Worm (Caenorhabditis elegans) whole organism, L1 larva: ENCODE measurements around the gene sox-3.

Experiments used
- C04F5.9 ChIP-seq: sonication (generic microtip); optimal IDR thresholded peaks from 2 replicates; lab custom pipeline; 2016; ENCODE audit warnings: missing genetic modification characterization, missing compliant biosample characterization
- C34B4.2 ChIP-seq: sonication (generic microtip); optimal IDR thresholded peaks from 2 replicates; lab custom pipeline; 2017; ENCODE audit warnings: mild to moderate bottlenecking, missing genetic modification characterization, missing compliant biosample characterization
- alr-1 ChIP-seq: fragments of 200-800 bp; sonication (Bioruptor generic); optimal IDR thresholded peaks from 2 replicates; lab custom pipeline; 2018; ENCODE audit warnings: borderline replicate concordance, mild to moderate bottlenecking, missing genetic modification characterization, missing compliant biosample characterization
- ceh-63 ChIP-seq: fragments of 200-800 bp; sonication (Bioruptor generic); optimal IDR thresholded peaks from 2 replicates; lab custom pipeline; 2018; ENCODE audit warnings: mild to moderate bottlenecking, missing genetic modification characterization, missing compliant biosample characterization
- ceh-8 ChIP-seq: fragments of 200-800 bp; sonication (Bioruptor generic); optimal IDR thresholded peaks from 2 replicates; lab custom pipeline; 2018; ENCODE audit warnings: mild to moderate bottlenecking, missing genetic modification characterization, moderate library complexity, missing compliant biosample characterization
- ceh-82 ChIP-seq, 3 experiments: fragments of 150-350 bp in 1 of 3; sonication (generic microtip) in 2 of 3; optimal IDR thresholded peaks; 2 replicates each; lab custom pipeline; 2014 to 2017; ENCODE audit warnings: missing biosample characterization in 3 of 3, missing genetic modification characterization in 3 of 3
- ces-1 ChIP-seq: fragments of 150-350 bp; optimal IDR thresholded peaks from 2 replicates; lab custom pipeline; 2014; ENCODE audit warnings: missing biosample characterization, missing genetic modification reagents, missing genetic modification characterization
- dpl-1 ChIP-seq, 3 experiments: fragments of 150-350 bp in 2 of 3; sonication (generic microtip) in 1 of 3; optimal IDR thresholded peaks; 2 replicates each; lab custom pipeline; 2014 to 2017; ENCODE audit warnings: missing biosample characterization in 3 of 3, missing genetic modification characterization in 3 of 3, missing genetic modification reagents in 3 of 3
- dsc-1 ChIP-seq: sonication (generic microtip); optimal IDR thresholded peaks from 2 replicates; lab custom pipeline; 2016; ENCODE audit warnings: mild to moderate bottlenecking, missing genetic modification characterization, missing compliant biosample characterization
- efl-1 ChIP-seq, 4 experiments: fragments of 150-350 bp; optimal IDR thresholded peaks in 3 of 4; peaks in 1 of 4; 1 replicate in 1 of 4; 2 replicates in 3 of 4; lab custom pipeline; 2014; ENCODE audit warnings: missing biosample characterization in 2 of 4, missing genetic modification characterization in 2 of 4, missing genetic modification reagents in 2 of 4
- elt-2 ChIP-seq: sonication (generic microtip); optimal IDR thresholded peaks from 2 replicates; lab custom pipeline; 2016; ENCODE audit warnings: missing genetic modification characterization, mild to moderate bottlenecking, inconsistent platforms, missing compliant biosample characterization, missing genetic modification reagents
- elt-3 ChIP-seq, 6 experiments: fragments of 150-350 bp in 1 of 6; sonication (generic microtip); optimal IDR thresholded peaks; 2 replicates each; lab custom pipeline; 2017 to 2018; ENCODE audit warnings: missing biosample characterization in 6 of 6, missing genetic modification characterization in 6 of 6, inconsistent platforms in 1 of 6
- fkh-10 ChIP-seq: sonication (generic microtip); optimal IDR thresholded peaks from 2 replicates; lab custom pipeline; 2017; ENCODE audit warnings: missing biosample characterization, missing genetic modification reagents, missing genetic modification characterization
- hlh-17 ChIP-seq: fragments of 200-800 bp; sonication (Bioruptor generic); optimal IDR thresholded peaks from 2 replicates; lab custom pipeline; 2018; ENCODE audit warnings: missing genetic modification characterization, mild to moderate bottlenecking, missing compliant biosample characterization, moderate library complexity, borderline replicate concordance
- hpl-2 ChIP-seq: fragments of 150-350 bp; optimal IDR thresholded peaks from 2 replicates; lab custom pipeline; 2014; ENCODE audit warnings: missing biosample characterization, missing genetic modification reagents, missing genetic modification characterization
- isw-1 ChIP-seq: fragments of 200-800 bp; sonication (Bioruptor generic); IDR thresholded peaks from 2 replicates; pipeline ENCODE4 v1.3.6; 2022; ENCODE audit warnings: missing genetic modification characterization, missing compliant biosample characterization
- jun-1 ChIP-seq: fragments of 150-350 bp; optimal IDR thresholded peaks from 2 replicates; lab custom pipeline; 2014; ENCODE audit warnings: missing biosample characterization, missing genetic modification reagents, missing genetic modification characterization
- lin-13 ChIP-seq: fragments of 150-350 bp; optimal IDR thresholded peaks from 2 replicates; lab custom pipeline; 2014; ENCODE audit warnings: missing biosample characterization, missing genetic modification reagents, missing genetic modification characterization
- lin-14 ChIP-seq: fragments of 200-800 bp; sonication (Bioruptor generic); optimal IDR thresholded peaks from 2 replicates; lab custom pipeline; 2018; ENCODE audit warnings: mild to moderate bottlenecking, missing genetic modification characterization, moderate library complexity, missing compliant biosample characterization
- lin-15B ChIP-seq: fragments of 150-350 bp; sonication (generic microtip); optimal IDR thresholded peaks from 3 replicates; lab custom pipeline; 2014; ENCODE audit warnings: missing biosample characterization, missing genetic modification characterization
- lin-35 ChIP-seq, 2 experiments: fragments of 150-350 bp; optimal IDR thresholded peaks; 2 replicates each; lab custom pipeline; 2014; ENCODE audit warnings: missing biosample characterization in 2 of 2, missing genetic modification characterization in 2 of 2, missing genetic modification reagents in 2 of 2
- mdl-1 ChIP-seq, 2 experiments: fragments of 150-350 bp; optimal IDR thresholded peaks; 2 replicates each; lab custom pipeline; 2014 to 2017; ENCODE audit warnings: missing biosample characterization in 2 of 2, missing genetic modification characterization in 2 of 2, inconsistent platforms in 1 of 2
- mef-2 ChIP-seq: fragments of 150-350 bp; optimal IDR thresholded peaks from 2 replicates; lab custom pipeline; 2014; ENCODE audit warnings: missing biosample characterization, missing genetic modification characterization
- nhr-11 ChIP-seq: fragments of 150-350 bp; optimal IDR thresholded peaks from 2 replicates; lab custom pipeline; 2014; ENCODE audit warnings: missing biosample characterization, missing genetic modification characterization
- nhr-20 ChIP-seq: sonication (generic microtip); optimal IDR thresholded peaks from 2 replicates; lab custom pipeline; 2016; ENCODE audit warnings: mild to moderate bottlenecking, missing genetic modification characterization, missing compliant biosample characterization
- nhr-237 ChIP-seq: fragments of 150-350 bp; optimal IDR thresholded peaks from 2 replicates; lab custom pipeline; 2014; ENCODE audit warnings: missing biosample characterization, missing genetic modification characterization
- nhr-28 ChIP-seq: fragments of 150-350 bp; optimal IDR thresholded peaks from 2 replicates; lab custom pipeline; 2014; ENCODE audit warnings: missing biosample characterization, missing genetic modification characterization
- nhr-47 ChIP-seq: sonication (generic microtip); optimal IDR thresholded peaks from 2 replicates; lab custom pipeline; 2016; ENCODE audit warnings: mild to moderate bottlenecking, missing genetic modification characterization, moderate library complexity, missing compliant biosample characterization
- nhr-71 ChIP-seq: sonication (generic microtip); optimal IDR thresholded peaks from 2 replicates; lab custom pipeline; 2016; ENCODE audit warnings: mild to moderate bottlenecking, missing genetic modification characterization, moderate library complexity, missing compliant biosample characterization
- nhr-76 ChIP-seq: sonication (generic microtip); optimal IDR thresholded peaks from 2 replicates; lab custom pipeline; 2017; ENCODE audit warnings: missing biosample characterization, missing genetic modification characterization
- nhr-77 ChIP-seq: fragments of 150-350 bp; optimal IDR thresholded peaks from 2 replicates; lab custom pipeline; 2014; ENCODE audit warnings: missing biosample characterization, missing genetic modification characterization
- nhr-85 ChIP-seq: sonication (generic microtip); peaks from one replicate; lab custom pipeline; 2016; ENCODE audit warnings: missing genetic modification characterization, inconsistent platforms, missing compliant biosample characterization
- pqm-1 ChIP-seq: sonication (generic microtip); optimal IDR thresholded peaks from 3 replicates; lab custom pipeline; 2017; ENCODE audit warnings: missing biosample characterization, missing genetic modification characterization
- skn-1 ChIP-seq: fragments of 150-350 bp; optimal IDR thresholded peaks from 2 replicates; lab custom pipeline; 2014; ENCODE audit warnings: missing biosample characterization, missing genetic modification characterization
- snpc-4 ChIP-seq: fragments of 150-350 bp; optimal IDR thresholded peaks from 2 replicates; lab custom pipeline; 2014; ENCODE audit warnings: missing biosample characterization, missing genetic modification characterization
- snu-23 ChIP-seq: sonication (generic microtip); optimal IDR thresholded peaks from 2 replicates; lab custom pipeline; 2016; ENCODE audit warnings: missing genetic modification characterization, missing compliant biosample characterization
- sox-4 ChIP-seq: sonication (generic microtip); optimal IDR thresholded peaks from 2 replicates; lab custom pipeline; 2016; ENCODE audit warnings: missing genetic modification characterization, missing compliant biosample characterization
- sptf-1 ChIP-seq: fragments of 150-350 bp; optimal IDR thresholded peaks from 2 replicates; lab custom pipeline; 2014; ENCODE audit warnings: missing biosample characterization, missing genetic modification characterization
- sup-37 ChIP-seq: fragments of 200-800 bp; sonication (Bioruptor generic); optimal IDR thresholded peaks from 2 replicates; lab custom pipeline; 2018; ENCODE audit warnings: mild to moderate bottlenecking, missing genetic modification characterization, missing compliant biosample characterization
- unc-130 ChIP-seq: fragments of 150-350 bp; optimal IDR thresholded peaks from 2 replicates; lab custom pipeline; 2017; ENCODE audit warnings: missing biosample characterization, missing genetic modification characterization, inconsistent platforms
- unc-98 ChIP-seq: fragments of 200-800 bp; sonication (Bioruptor generic); IDR thresholded peaks from 2 replicates; pipeline ENCODE4 v1.3.6; 2022; ENCODE audit warnings: missing genetic modification characterization, missing compliant biosample characterization
- vab-15 ChIP-seq: sonication (generic microtip); optimal IDR thresholded peaks from 2 replicates; lab custom pipeline; 2017; ENCODE audit warnings: missing genotype, mild to moderate bottlenecking, missing genetic modification characterization, missing compliant biosample characterization
- xbp-1 ChIP-seq: sonication (generic microtip); optimal IDR thresholded peaks from 2 replicates; lab custom pipeline; 2016; ENCODE audit warnings: missing genetic modification characterization, missing compliant biosample characterization
- zag-1 ChIP-seq: fragments of 150-350 bp; optimal IDR thresholded peaks from 2 replicates; lab custom pipeline; 2014; ENCODE audit warnings: missing biosample characterization, missing genetic modification characterization
- ztf-11 ChIP-seq, 2 experiments: sonication (generic microtip); optimal IDR thresholded peaks; 2 replicates each; lab custom pipeline; 2016 to 2017; ENCODE audit warnings: missing genetic modification characterization in 2 of 2, missing biosample characterization in 1 of 2, missing compliant biosample characterization in 1 of 2

The sox-3 gene

DNA sequence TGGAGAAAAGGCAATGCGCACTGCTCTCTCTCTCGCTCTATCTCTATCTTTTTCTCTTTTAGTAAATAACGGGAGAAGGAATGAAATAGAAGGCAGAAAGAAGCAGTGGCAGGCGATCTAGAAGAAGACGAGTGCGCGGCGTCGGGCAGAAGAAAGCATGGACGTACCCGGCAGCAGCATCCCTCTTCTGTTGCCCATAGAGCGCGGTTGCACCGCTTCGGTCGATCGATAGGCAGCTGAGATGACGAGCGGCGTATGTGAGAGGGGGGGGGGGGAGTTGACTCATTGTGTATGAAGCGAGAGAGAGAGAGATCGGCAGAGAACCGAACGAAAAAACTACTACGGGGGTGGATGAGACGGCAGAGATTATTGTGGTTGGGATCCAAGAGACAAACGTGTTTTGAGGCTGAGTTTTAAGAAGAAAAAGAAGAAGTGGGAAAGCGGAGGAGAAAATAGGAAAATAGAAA lies 15.4 kb upstream of the sox-3 start (continued):
- TF ChIP-seq nhr-28 (no peak), vab-15 (tag; lab: Kevin White, UChicago) (peak; percentile 59), fkh-10 (peak; percentile 97), ztf-11 (tag; optimal IDR thresholded peaks at IDR 0.05; lab: Kevin White, UChicago) (peak in 1 of 2 experiments; percentile 72), nhr-76 (no peak), isw-1 (GFP tag; lab: Robert Waterston, UW) (peak; percentile 88), pqm-1 (tag; lab: Kevin White, UChicago) (no peak), skn-1 (tag; lab: Kevin White, UChicago) (peak; percentile 85), dpl-1 (GFP tag; optimal IDR thresholded peaks at IDR 0.05; lab: Kevin White, UChicago) (peak; percentile 42 to 69 (median 43)), C34B4.2 (tag; lab: Kevin White, UChicago) (no peak), nhr-77 (tag; lab: Kevin White, UChicago) (peak; percentile 77), ceh-63 (GFP tag; lab: Kevin White, UChicago) (no peak), nhr-47 (tag; lab: Kevin White, UChicago) (peak; percentile 96), mef-2 (peak; percentile 89), snu-23 (GFP tag; lab: Kevin White, UChicago) (peak; percentile 94), xbp-1 (tag; lab: Kevin White, UChicago) (peak; percentile 92), ceh-82 (tag; optimal IDR thresholded peaks at IDR 0.05; lab: Kevin White, UChicago) (peak; percentile 91 to 96 (median 93)), sptf-1 (tag; lab: Kevin White, UChicago) (no peak), lin-14 (GFP tag; lab: Kevin White, UChicago) (peak; percentile 100), jun-1 (tag; lab: Kevin White, UChicago) (peak; percentile 92), C04F5.9 (tag; lab: Kevin White, UChicago) (peak; percentile 35), lin-35 (GFP tag; optimal IDR thresholded peaks at IDR 0.05; lab: Kevin White, UChicago) (peak; percentile 78 to 81), sup-37 (GFP tag; lab: Kevin White, UChicago) (peak; percentile 61), snpc-4 (tag; lab: Kevin White, UChicago) (peak; percentile 88), ceh-8 (peak; percentile 89), nhr-20 (tag; lab: Kevin White, UChicago) (peak; percentile 95), alr-1 (tag; lab: Kevin White, UChicago) (no peak), ces-1 (GFP tag; lab: Kevin White, UChicago) (no peak), unc-130 (tag; lab: Kevin White, UChicago) (peak; percentile 64)
- TF ChIP-seq, all 84 proteins: peak for 57

DNA sequence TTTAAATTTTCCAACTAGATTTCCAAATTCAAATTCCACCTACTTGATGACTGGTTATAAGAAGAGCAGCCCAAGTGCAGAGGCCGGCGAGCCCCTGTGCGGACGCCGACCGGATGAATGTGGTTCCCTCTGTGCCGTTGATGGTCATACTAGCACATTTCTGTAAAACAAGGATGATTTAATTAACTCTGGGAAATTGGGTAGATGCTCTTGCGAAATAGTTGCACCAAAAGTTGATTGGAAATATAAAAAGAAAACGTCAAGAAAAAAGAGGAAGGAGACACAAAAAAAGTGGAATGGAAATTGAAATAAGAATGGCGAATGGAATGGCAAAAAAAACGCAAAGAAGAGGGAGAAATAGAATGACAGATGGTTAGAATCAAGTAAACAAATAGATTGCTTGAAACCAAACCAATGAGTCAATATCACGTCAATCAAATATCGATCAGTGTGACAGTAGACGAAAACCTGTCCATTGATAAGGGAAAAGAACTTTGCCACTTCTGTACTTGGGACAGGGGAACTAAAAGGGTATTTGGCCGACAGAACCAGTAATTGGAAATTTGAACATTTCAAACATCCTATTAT lies 14.0 kb upstream of the sox-3 start, which contains the start of gene tmem-184:
Gene tmem-184, minus strand, starts transcription at position 164 of the 588 bp plus-strand sequence.
- TF ChIP-seq dsc-1 (tag; lab: Kevin White, UChicago) (peak; percentile 62), ceh-82 (tag; optimal IDR thresholded peaks at IDR 0.05; lab: Kevin White, UChicago) (no peak), C04F5.9 (tag; lab: Kevin White, UChicago) (no peak), mef-2 (no peak), ztf-11 (tag; optimal IDR thresholded peaks at IDR 0.05; lab: Kevin White, UChicago) (no peak), nhr-71 (tag; lab: Kevin White, UChicago) (peak; percentile 9), fkh-10 (no peak), sox-4 (tag; lab: Kevin White, UChicago) (no peak), hpl-2 (GFP tag; lab: Kevin White, UChicago) (no peak), nhr-28 (no peak), elt-3 (tag; optimal IDR thresholded peaks at IDR 0.05; lab: Kevin White, UChicago) (peak in 2 of 6 experiments; percentile 7 to 26), unc-130 (tag; lab: Kevin White, UChicago) (no peak), lin-14 (GFP tag; lab: Kevin White, UChicago) (peak; percentile 57), alr-1 (tag; lab: Kevin White, UChicago) (no peak), lin-35 (GFP tag; optimal IDR thresholded peaks at IDR 0.05; lab: Kevin White, UChicago) (peak in 1 of 2 experiments; percentile 39), nhr-237 (tag; lab: Kevin White, UChicago) (no peak), lin-13 (no peak), hlh-17 (GFP tag; lab: Kevin White, UChicago) (no peak), lin-15B (tag; lab: Kevin White, UChicago) (no peak), elt-2 (peak; percentile 9), efl-1 (optimal IDR thresholded peaks at IDR 0.05; lab: Kevin White, UChicago) (no peak), efl-1 (GFP tag; optimal IDR thresholded peaks at IDR 0.05 in 1 of 2; lab: Kevin White, UChicago) (peak in 1 of 2 experiments; percentile 86), nhr-85 (tag; lab: Kevin White, UChicago) (peak; percentile 64), zag-1 (tag; lab: Kevin White, UChicago) (no peak), unc-98 (GFP tag; lab: Robert Waterston, UW) (no peak), nhr-11 (tag; lab: Kevin White, UChicago) (no peak), mdl-1 (tag; optimal IDR thresholded peaks at IDR 0.05; lab: Kevin White, UChicago) (no peak)
- TF ChIP-seq, all 84 proteins: peak for 8
